Worm (Caenorhabditis elegans): Measurements from ENCODE around the gene bmk-1.

bmk-1 gene

DNA sequence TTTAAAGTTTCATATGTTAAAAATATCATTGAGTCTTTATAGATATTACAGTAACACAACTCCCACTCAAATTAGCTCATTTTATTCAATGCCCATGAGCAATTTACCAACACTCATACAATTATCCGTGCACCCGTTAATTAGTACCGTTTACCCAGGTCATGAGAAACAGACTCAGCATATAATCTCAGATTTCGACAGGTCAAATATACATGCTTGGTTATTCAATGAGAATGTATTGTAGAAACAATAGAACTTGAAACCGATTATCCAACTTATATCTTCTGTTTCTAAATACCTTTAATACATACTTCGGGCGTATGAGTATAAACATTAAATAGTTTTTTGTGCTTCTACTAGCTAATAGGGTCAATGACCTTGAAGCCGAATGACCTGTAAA, 20.6 kb downstream of the bmk-1 start:
- no peak for TF ChIP-seq klf-2 (GFP tag; conservative IDR thresholded peaks at IDR 0.05)
- no peak for TF ChIP-seq ztf-23 (GFP tag; IDR thresholded peaks at IDR 0.05)
- no peak for TF ChIP-seq ztf-29 (GFP tag; IDR thresholded peaks at IDR 0.05)
- no peak for TF ChIP-seq ref-1 (GFP tag; conservative IDR thresholded peaks at IDR 0.05)
- no peak for TF ChIP-seq med-1 (GFP tag; optimal IDR thresholded peaks at IDR 0.05; ENCODE audit: insufficient read depth)
- no peak for TF ChIP-seq T22C8.4 (GFP tag; IDR thresholded peaks at IDR 0.05)

DNA sequence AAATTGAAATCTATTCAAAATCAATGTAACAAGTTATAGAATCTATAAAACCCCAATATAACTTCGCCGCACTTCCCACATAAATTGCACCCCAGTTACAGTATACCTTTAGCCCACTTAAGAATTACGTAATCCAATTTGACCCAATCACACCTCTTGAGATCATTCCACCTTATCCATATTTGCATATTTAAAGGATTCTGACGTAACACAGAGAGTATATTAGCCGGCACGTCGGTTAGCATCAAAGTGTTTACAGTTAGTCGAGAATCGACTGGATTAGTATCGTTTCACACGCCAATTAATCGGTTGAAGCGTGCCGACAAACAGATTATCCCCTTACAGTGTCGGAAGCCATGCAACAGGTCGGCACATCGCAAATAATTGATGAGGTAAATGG, 23.2 kb downstream of the bmk-1 start:
- TF ChIP-seq med-1 (GFP tag; optimal IDR thresholded peaks at IDR 0.05; ENCODE audit: insufficient read depth) (no peak), ztf-29 (GFP tag; IDR thresholded peaks at IDR 0.05) (no peak), ztf-23 (GFP tag; IDR thresholded peaks at IDR 0.05) (no peak), T22C8.4 (GFP tag; IDR thresholded peaks at IDR 0.05) (no peak), ref-1 (GFP tag; conservative IDR thresholded peaks at IDR 0.05) (no peak), klf-2 (GFP tag; conservative IDR thresholded peaks at IDR 0.05) (no peak), tab-1 (GFP tag; IDR thresholded peaks at IDR 0.05) (no peak), cog-1 (tag; optimal IDR thresholded peaks at IDR 0.05) (no peak), flt-1 (GFP tag; IDR thresholded peaks at IDR 0.05) (no peak)

DNA sequence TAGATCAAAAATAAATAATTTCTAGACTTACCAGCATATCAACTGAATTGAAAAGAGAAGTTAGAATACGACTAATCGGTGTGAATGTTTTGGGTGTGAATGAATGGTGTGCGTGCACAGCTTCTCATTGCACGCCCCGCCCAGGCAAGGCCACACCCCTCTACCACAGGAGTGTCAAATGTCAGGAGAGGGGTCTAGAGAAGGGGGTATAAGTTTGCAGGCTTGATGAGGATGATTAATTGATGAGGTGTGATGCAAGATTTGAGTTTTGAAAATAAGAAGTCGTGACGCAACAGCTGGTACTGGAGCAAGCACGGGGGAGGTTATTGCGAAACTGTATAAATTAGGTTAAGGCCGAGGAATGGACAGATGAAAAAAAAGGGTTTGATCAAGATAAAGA, 24.5 kb downstream of the bmk-1 start, which contains the start of gene egl-1:
Gene egl-1, minus strand, starts transcription at position 101 of the 400 bp plus-strand sequence.
- TF ChIP-seq ztf-23 (GFP tag; IDR thresholded peaks at IDR 0.05) = no peak
- no peak for TF ChIP-seq ztf-29 (GFP tag; IDR thresholded peaks at IDR 0.05)
- TF ChIP-seq ref-1 (GFP tag; conservative IDR thresholded peaks at IDR 0.05) = no peak
- TF ChIP-seq cog-1 (tag; optimal IDR thresholded peaks at IDR 0.05) = no peak
- no peak for TF ChIP-seq tab-1 (GFP tag; IDR thresholded peaks at IDR 0.05)
- no peak for TF ChIP-seq T22C8.4 (GFP tag; IDR thresholded peaks at IDR 0.05)
- TF ChIP-seq klf-2 (GFP tag; conservative IDR thresholded peaks at IDR 0.05) = no peak
- no peak for TF ChIP-seq med-1 (GFP tag; optimal IDR thresholded peaks at IDR 0.05; ENCODE audit: insufficient read depth)
- TF ChIP-seq flt-1 (GFP tag; IDR thresholded peaks at IDR 0.05) = no peak

DNA sequence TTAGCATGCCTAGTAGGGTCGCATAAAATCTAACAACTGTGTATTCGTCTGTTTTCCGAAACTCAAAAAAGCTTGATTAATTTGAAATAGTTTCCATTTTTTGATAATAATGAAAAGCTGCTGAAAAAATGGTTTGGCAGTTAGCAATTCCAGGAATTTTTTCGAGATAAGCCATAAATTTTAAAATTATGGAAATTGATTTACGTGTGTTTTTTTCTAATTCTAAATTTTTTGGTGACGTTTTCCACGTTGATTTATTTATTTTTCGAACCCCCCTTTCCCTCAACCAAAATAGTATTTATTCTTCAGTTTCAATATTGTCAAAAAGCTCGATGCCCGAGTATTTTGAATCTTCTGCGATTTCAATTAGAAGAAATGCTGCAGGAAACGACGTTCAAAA, 27.9 kb downstream of the bmk-1 start, which contains the start of gene F23B12.1:
Gene F23B12.1, plus strand, starts transcription at position 301 of the 400 bp plus-strand sequence.
- TF ChIP-seq tab-1 (GFP tag; IDR thresholded peaks at IDR 0.05) = no peak
- no peak for TF ChIP-seq cog-1 (tag; optimal IDR thresholded peaks at IDR 0.05)
- no peak for TF ChIP-seq klf-2 (GFP tag; conservative IDR thresholded peaks at IDR 0.05)
- no peak for TF ChIP-seq ztf-29 (GFP tag; IDR thresholded peaks at IDR 0.05)
- TF ChIP-seq ref-1 (GFP tag; conservative IDR thresholded peaks at IDR 0.05) = no peak
- TF ChIP-seq med-1 (GFP tag; optimal IDR thresholded peaks at IDR 0.05; ENCODE audit: insufficient read depth) = no peak
- TF ChIP-seq flt-1 (GFP tag; IDR thresholded peaks at IDR 0.05) = no peak
- TF ChIP-seq ztf-23 (GFP tag; IDR thresholded peaks at IDR 0.05) = no peak
- no peak for TF ChIP-seq T22C8.4 (GFP tag; IDR thresholded peaks at IDR 0.05)

DNA sequence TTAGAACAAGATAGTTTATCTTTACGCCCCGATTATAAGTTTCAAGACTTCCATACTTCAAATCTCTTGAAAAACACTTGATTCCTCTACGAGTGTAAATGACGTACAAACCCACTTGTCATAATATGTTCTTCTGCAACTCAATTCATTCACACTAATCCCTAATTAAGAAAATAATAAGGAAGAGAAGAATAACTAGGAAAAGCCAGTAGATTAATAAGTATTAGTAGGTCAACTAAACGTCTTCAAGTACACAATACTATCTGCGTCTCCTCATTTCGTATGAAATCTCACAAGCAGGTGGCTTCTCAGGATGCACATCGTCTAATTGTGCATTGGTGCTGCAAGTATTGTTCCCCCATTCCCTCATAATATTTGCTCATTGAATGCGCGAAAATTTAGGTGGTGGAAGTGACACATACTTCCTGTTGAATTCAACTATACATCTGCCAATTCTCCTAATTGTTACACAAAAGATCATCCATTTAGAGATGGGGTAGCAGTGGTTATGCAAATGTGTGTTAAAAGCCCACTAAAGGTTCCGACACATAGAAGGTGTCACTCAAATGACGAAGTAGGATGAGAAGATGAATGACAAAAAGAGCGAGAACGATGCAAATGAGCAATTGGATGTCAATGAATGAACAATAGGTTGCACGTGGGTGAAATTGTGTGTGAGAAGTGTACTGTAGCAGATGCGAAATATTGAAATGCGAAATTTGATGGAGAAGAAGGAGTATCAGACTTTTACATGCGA, 29.5 kb downstream of the bmk-1 start:
- TF ChIP-seq ztf-29 (GFP tag; IDR thresholded peaks at IDR 0.05) (no peak), flt-1 (GFP tag; IDR thresholded peaks at IDR 0.05) (no peak), ztf-23 (GFP tag; IDR thresholded peaks at IDR 0.05) (no peak), ref-1 (GFP tag; conservative IDR thresholded peaks at IDR 0.05) (no peak), T22C8.4 (GFP tag; IDR thresholded peaks at IDR 0.05) (no peak), cog-1 (tag; optimal IDR thresholded peaks at IDR 0.05) (no peak), med-1 (GFP tag; optimal IDR thresholded peaks at IDR 0.05; ENCODE audit: insufficient read depth) (no peak), klf-2 (GFP tag; conservative IDR thresholded peaks at IDR 0.05) (no peak), tab-1 (GFP tag; IDR thresholded peaks at IDR 0.05) (no peak)

DNA sequence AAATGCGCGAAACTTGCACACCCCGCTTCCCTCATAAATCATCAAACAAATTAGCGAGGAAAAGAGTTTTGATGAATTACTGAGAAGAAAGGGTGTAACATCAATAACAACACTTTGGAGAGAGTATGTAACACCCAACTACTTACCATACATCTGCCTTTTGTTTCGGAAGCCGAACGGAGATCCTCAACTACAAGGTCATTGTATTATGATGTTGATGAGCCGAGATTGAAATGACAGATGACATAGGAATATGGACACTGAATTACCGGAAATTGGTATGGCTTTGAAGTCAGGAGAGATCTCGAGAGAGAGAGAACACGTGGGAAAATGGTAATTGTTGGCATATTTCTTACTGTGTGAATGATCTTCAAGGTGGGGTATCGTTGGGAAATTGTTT, 30.8 kb downstream of the bmk-1 start:
- TF ChIP-seq ztf-29 (GFP tag; IDR thresholded peaks at IDR 0.05) = no peak
- no peak for TF ChIP-seq ref-1 (GFP tag; conservative IDR thresholded peaks at IDR 0.05)
- TF ChIP-seq T22C8.4 (GFP tag; IDR thresholded peaks at IDR 0.05) = no peak
- TF ChIP-seq cog-1 (tag; optimal IDR thresholded peaks at IDR 0.05) = no peak
- TF ChIP-seq tab-1 (GFP tag; IDR thresholded peaks at IDR 0.05) = no peak
- TF ChIP-seq ztf-23 (GFP tag; IDR thresholded peaks at IDR 0.05) = no peak
- no peak for TF ChIP-seq klf-2 (GFP tag; conservative IDR thresholded peaks at IDR 0.05)
- TF ChIP-seq med-1 (GFP tag; optimal IDR thresholded peaks at IDR 0.05; ENCODE audit: insufficient read depth) = no peak
- TF ChIP-seq flt-1 (GFP tag; IDR thresholded peaks at IDR 0.05) = no peak

DNA sequence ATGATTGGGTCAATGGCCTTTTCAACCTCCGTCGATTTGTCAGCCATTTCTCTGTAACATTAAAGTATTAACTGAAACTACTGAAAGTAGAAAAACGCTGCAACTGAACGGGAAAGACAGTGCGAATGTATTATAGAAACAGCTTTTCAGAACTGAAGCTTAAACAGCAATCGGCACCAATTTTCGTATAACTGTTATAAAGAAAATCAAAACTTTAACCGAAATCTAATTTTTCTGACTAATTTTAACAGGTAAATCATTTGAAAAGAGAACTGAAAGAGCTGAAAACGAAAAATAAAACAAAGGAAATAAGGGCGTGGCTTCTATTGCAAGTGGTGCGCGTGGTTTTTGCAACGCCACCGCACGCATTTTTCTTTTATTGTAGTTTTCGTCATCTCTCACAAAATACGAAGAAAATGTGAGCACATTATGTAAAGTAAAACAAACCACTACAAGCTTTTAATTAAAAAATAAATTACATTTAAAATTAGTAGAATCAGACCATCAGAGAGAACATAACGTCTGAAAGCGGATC, 31.8 kb downstream of the bmk-1 start, which contains the start of gene rrsr-1:
Gene rrsr-1, minus strand, starts transcription at position 51 of the 535 bp plus-strand sequence.
- TF ChIP-seq flt-1 (GFP tag; IDR thresholded peaks at IDR 0.05) (0 out of 2 replicates have a peak, but pooled peaks have one; percentile 41), ztf-23 (GFP tag; IDR thresholded peaks at IDR 0.05) (peak; percentile 68; the same call in 1 of the 2 replicates), klf-2 (GFP tag; conservative IDR thresholded peaks at IDR 0.05) (no peak), med-1 (GFP tag; optimal IDR thresholded peaks at IDR 0.05; ENCODE audit: insufficient read depth) (peak; percentile 65), tab-1 (GFP tag; IDR thresholded peaks at IDR 0.05) (peak; percentile 54; the same call in 1 of the 2 replicates), cog-1 (tag; optimal IDR thresholded peaks at IDR 0.05) (no peak), ztf-29 (GFP tag; IDR thresholded peaks at IDR 0.05) (no peak), ref-1 (GFP tag; conservative IDR thresholded peaks at IDR 0.05) (no peak), T22C8.4 (GFP tag; IDR thresholded peaks at IDR 0.05) (no peak)

DNA sequence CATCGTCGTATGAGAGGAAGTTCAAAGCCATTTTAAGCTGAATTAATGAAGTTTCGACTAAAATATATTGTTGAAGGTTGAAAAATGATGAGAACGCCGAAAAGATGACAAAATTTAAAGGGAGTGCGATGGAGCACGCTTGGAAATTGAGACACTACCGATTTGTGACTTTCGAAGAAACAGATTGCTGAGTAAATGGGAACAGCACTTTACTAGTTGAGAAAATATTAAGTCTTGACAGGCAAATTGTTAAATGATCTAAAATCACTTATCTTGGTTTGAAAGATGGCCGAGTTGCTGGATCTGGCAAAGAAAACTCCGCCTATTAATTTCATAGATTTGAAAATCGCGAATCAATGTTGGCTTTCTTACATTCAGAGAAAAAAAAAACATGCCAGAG, 33.5 kb downstream of the bmk-1 start, which contains the start of gene rpoa-12:
Gene rpoa-12, minus strand, starts transcription at position 37 of the 400 bp plus-strand sequence.
- TF ChIP-seq ztf-23 (GFP tag; IDR thresholded peaks at IDR 0.05) = no peak
- no peak for TF ChIP-seq cog-1 (tag; optimal IDR thresholded peaks at IDR 0.05)
- no peak for TF ChIP-seq tab-1 (GFP tag; IDR thresholded peaks at IDR 0.05)
- TF ChIP-seq med-1 (GFP tag; optimal IDR thresholded peaks at IDR 0.05; ENCODE audit: insufficient read depth) = no peak
- no peak for TF ChIP-seq ref-1 (GFP tag; conservative IDR thresholded peaks at IDR 0.05)
- TF ChIP-seq ztf-29 (GFP tag; IDR thresholded peaks at IDR 0.05) = no peak
- TF ChIP-seq T22C8.4 (GFP tag; IDR thresholded peaks at IDR 0.05) = no peak
- no peak for TF ChIP-seq flt-1 (GFP tag; IDR thresholded peaks at IDR 0.05)
- TF ChIP-seq klf-2 (GFP tag; conservative IDR thresholded peaks at IDR 0.05) = no peak

DNA sequence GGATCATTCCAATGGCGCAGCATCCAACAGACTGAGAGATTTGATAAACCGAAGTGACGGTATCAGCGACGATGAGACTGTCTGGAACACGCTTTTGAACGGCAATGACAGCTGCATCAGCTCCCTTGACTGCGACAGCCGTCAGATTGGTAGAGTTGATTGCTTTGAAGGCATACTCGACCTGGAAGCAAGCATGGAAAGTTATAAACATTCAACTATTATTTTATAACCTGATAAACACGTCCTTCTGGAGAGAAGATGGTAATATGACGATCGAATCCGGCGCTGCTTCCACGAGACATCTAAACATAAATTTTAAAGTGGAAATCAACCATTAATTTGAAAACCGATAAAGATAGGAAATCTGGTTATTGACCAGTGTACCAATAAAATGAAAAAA, 34.5 kb downstream of the bmk-1 start, which contains the start of gene pas-1:
Gene pas-1, minus strand, starts transcription at position 302 of the 400 bp plus-strand sequence.
- no peak for TF ChIP-seq tab-1 (GFP tag; IDR thresholded peaks at IDR 0.05)
- TF ChIP-seq ztf-29 (GFP tag; IDR thresholded peaks at IDR 0.05) = no peak
- no peak for TF ChIP-seq med-1 (GFP tag; optimal IDR thresholded peaks at IDR 0.05; ENCODE audit: insufficient read depth)
